Worm (Caenorhabditis elegans): ENCODE data around the gene ZK616.1.

DNA sequence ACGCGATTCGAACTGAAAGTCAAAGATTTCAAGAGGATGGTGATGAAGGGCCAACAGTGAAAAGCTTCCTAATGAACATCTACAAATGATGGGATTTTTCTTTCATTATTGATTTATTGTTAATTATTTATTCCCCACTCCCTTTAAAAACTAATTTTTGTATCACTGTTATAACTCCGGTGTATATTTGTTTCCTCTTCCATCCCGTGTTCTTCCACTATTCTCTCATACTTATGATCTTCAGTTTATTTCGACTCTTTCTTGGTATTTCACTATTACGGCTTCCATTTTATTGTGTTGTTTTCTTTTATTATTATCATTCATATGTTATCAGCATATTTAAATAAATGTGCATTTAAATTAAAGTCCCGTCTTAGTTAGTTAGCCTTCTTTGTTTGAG is 26.4 kb upstream of the ZK616.1 start:
- TF ChIP-seq nhr-76 (tag; optimal IDR thresholded peaks at IDR 0.05) (no peak), nhr-237 (tag; optimal IDR thresholded peaks at IDR 0.05) (no peak), unc-62 (GFP tag; optimal IDR thresholded peaks at IDR 0.05) (no peak)
